Worm (Caenorhabditis elegans) whole organism, young adult: Measurements from ENCODE around the gene nep-24.

ENCODE experiments used
- C06A6.2 ChIP-seq: fragments of 200-800 bp; sonication (Bioruptor generic); conservative IDR thresholded peaks from 2 replicates; pipeline ENCODE4 v1.3.6; 2022; ENCODE audit warnings: missing genetic modification characterization, missing compliant biosample characterization
- F23B12.7 ChIP-seq: sonication (generic microtip); optimal IDR thresholded peaks from 2 replicates; lab custom pipeline; 2017; ENCODE audit warnings: missing genetic modification characterization, mild to moderate bottlenecking, missing compliant biosample characterization, antibody characterized with exemption, moderate library complexity; ENCODE audit not compliant: insufficient read depth
- rec-8 ChIP-seq, 2 experiments: sonication (generic microtip); optimal IDR thresholded peaks; 2 replicates each; lab custom pipeline; 2016; ENCODE audit warnings: mild to moderate bottlenecking in 2 of 2, missing genetic modification characterization in 2 of 2, missing genetic modification reagents in 2 of 2, missing genotype in 2 of 2, missing biosample characterization in 1 of 2, missing compliant biosample characterization in 1 of 2, moderate library complexity in 1 of 2
- snpc-4 ChIP-seq, 5 experiments: fragments of 150-350 bp in 1 of 5; sonication (generic microtip) in 4 of 5; optimal IDR thresholded peaks; 2 replicates each; lab custom pipeline; 2014 to 2018; ENCODE audit warnings: missing genetic modification characterization in 5 of 5, missing biosample characterization in 3 of 5, antibody characterized with exemption in 2 of 5, mild to moderate bottlenecking in 2 of 5, missing compliant biosample characterization in 2 of 5, missing genotype in 2 of 5, moderate library complexity in 2 of 5, missing genetic modification reagents in 1 of 5

ce11 chrIV:16925363-16925863, 1.2 kb downstream of the nep-24 start:
- TF ChIP-seq C06A6.2 (no peak), snpc-4 (GFP tag; optimal IDR thresholded peaks at IDR 0.05; lab: Kevin White, UChicago) (no peak), snpc-4 (tag; optimal IDR thresholded peaks at IDR 0.05; lab: Kevin White, UChicago) (peak in 1 of 4 experiments; percentile 81), F23B12.7 (no peak), rec-8 (tag; optimal IDR thresholded peaks at IDR 0.05; lab: Kevin White, UChicago) (no peak)
